Worm (Caenorhabditis elegans): Measurements from ENCODE around the gene pgp-6.

ce11 chrX:10891890-10892289, 14.7 kb upstream of the pgp-6 start, which contains the start of gene F47B10.3:
- TF ChIP-seq nhr-28 (tag; optimal IDR thresholded peaks at IDR 0.05) (no peak), nhr-11 (tag; optimal IDR thresholded peaks at IDR 0.05) (no peak), pha-4 (tag; optimal IDR thresholded peaks at IDR 0.05) (no peak), pqm-1 (tag; optimal IDR thresholded peaks at IDR 0.05) (no peak), ZK546.5 (tag; optimal IDR thresholded peaks at IDR 0.05) (no peak), unc-39 (tag; optimal IDR thresholded peaks at IDR 0.05) (no peak), mdl-1 (tag; optimal IDR thresholded peaks at IDR 0.05) (no peak), fkh-10 (GFP tag; optimal IDR thresholded peaks at IDR 0.05) (no peak), elt-3 (tag; optimal IDR thresholded peaks at IDR 0.05) (no peak), nhr-77 (tag; optimal IDR thresholded peaks at IDR 0.05) (no peak)
